Fruit fly (Drosophila melanogaster) whole organism, embryonic: ENCODE data around the gene Or82a.

Source experiments
- ATbp ChIP-seq: fragments of 200-800 bp; sonication (Bioruptor generic); optimal IDR thresholded peaks from 2 replicates; lab custom pipeline; 2017; ENCODE audit warnings: missing biosample characterization, mild to moderate bottlenecking, missing genetic modification characterization, missing genetic modification reagents
- Antp ChIP-seq: fragments of 200-800 bp; sonication (Bioruptor generic); optimal IDR thresholded peaks from 3 replicates; lab custom pipeline; 2016; ENCODE audit warnings: missing biosample characterization, missing genetic modification characterization
- BtbVII ChIP-seq: fragments of 200-800 bp; sonication (Bioruptor generic); optimal IDR thresholded peaks from 3 replicates; lab custom pipeline; 2017; ENCODE audit warnings: missing biosample characterization, mild to moderate bottlenecking, missing genetic modification characterization
- C15 ChIP-seq: fragments of 200-800 bp; sonication (Bioruptor generic); IDR thresholded peaks from 3 replicates; pipeline ENCODE4 v1.3.6; 2022; ENCODE audit warnings: missing biosample characterization, missing genetic modification characterization
- CG11723 ChIP-seq: fragments of 200-800 bp; sonication (Bioruptor generic); optimal IDR thresholded peaks from 2 replicates; lab custom pipeline; 2017; ENCODE audit warnings: missing biosample characterization, mild to moderate bottlenecking, missing genetic modification characterization
- CG12219 ChIP-seq: fragments of 200-800 bp; sonication (Bioruptor generic); optimal IDR thresholded peaks from 3 replicates; lab custom pipeline; 2018; ENCODE audit warnings: missing biosample characterization, mild to moderate bottlenecking, missing genetic modification characterization
- CG12299 ChIP-seq: fragments of 200-800 bp; sonication (Bioruptor generic); optimal IDR thresholded peaks from 2 replicates; lab custom pipeline; 2018; ENCODE audit warnings: missing biosample characterization, mild to moderate bottlenecking, missing genetic modification characterization
- CG12769 ChIP-seq: fragments of 200-800 bp; sonication (Bioruptor generic); optimal IDR thresholded peaks from 2 replicates; lab custom pipeline; 2019; ENCODE audit warnings: missing biosample characterization, mild to moderate bottlenecking, missing genetic modification characterization, moderate library complexity
- CG14014 ChIP-seq: fragments of 200-800 bp; sonication (Bioruptor generic); IDR thresholded peaks from 2 replicates; pipeline ENCODE4 v1.3.6; 2022; ENCODE audit warnings: missing biosample characterization, missing genetic modification characterization
- CG1603 ChIP-seq: fragments of 200-800 bp; sonication (Bioruptor generic); optimal IDR thresholded peaks from 2 replicates; lab custom pipeline; 2019; ENCODE audit warnings: missing biosample characterization, mild to moderate bottlenecking, missing genetic modification characterization, moderate library complexity
- CG1647 ChIP-seq: fragments of 200-800 bp; sonication (Bioruptor generic); optimal IDR thresholded peaks from 3 replicates; lab custom pipeline; 2016; ENCODE audit warnings: missing biosample characterization, missing genetic modification characterization
- CG16813 ChIP-seq: fragments of 200-800 bp; sonication (Bioruptor generic); IDR thresholded peaks from 3 replicates; pipeline ENCODE4 v1.3.6; 2022; ENCODE audit warnings: missing biosample characterization, missing genetic modification characterization; ENCODE audit not compliant: partially characterized antibody
- CG30020 ChIP-seq: fragments of 200-800 bp; optimal IDR thresholded peaks from 2 replicates; lab custom pipeline; 2019; ENCODE audit warnings: missing biosample characterization, mild to moderate bottlenecking, missing genetic modification characterization, moderate library complexity
- CG33557 ChIP-seq: fragments of 200-800 bp; sonication (Bioruptor generic); optimal IDR thresholded peaks from 2 replicates; lab custom pipeline; 2019; ENCODE audit warnings: missing biosample characterization, mild to moderate bottlenecking, missing genetic modification characterization, moderate library complexity
- CG8290 ChIP-seq, 3 experiments: fragments of 200-800 bp; sonication (Bioruptor generic); optimal IDR thresholded peaks; 2 replicates each; lab custom pipeline; 2016 to 2019; ENCODE audit warnings: missing biosample characterization in 3 of 3, missing genetic modification characterization in 3 of 3, mild to moderate bottlenecking in 2 of 3, moderate library complexity in 1 of 3
- CG8765 ChIP-seq: fragments of 200-800 bp; sonication (Bioruptor generic); IDR thresholded peaks from 2 replicates; pipeline ENCODE4 v1.3.6; 2022; ENCODE audit warnings: missing biosample characterization, missing genetic modification characterization
- CG8944 ChIP-seq: fragments of 200-800 bp; sonication (Bioruptor generic); optimal IDR thresholded peaks from 3 replicates; lab custom pipeline; 2016; ENCODE audit warnings: missing biosample characterization, missing genetic modification characterization
- CG9797 ChIP-seq: fragments of 200-800 bp; sonication (Bioruptor generic); optimal IDR thresholded peaks from 3 replicates; lab custom pipeline; 2018; ENCODE audit warnings: missing biosample characterization, mild to moderate bottlenecking, missing genetic modification characterization
- Hmx ChIP-seq: fragments of 200-800 bp; sonication (Bioruptor generic); optimal IDR thresholded peaks from 2 replicates; lab custom pipeline; 2016; ENCODE audit warnings: missing biosample characterization, missing genetic modification characterization
- MTF-1 ChIP-seq: fragments of 200-800 bp; sonication (Bioruptor generic); optimal IDR thresholded peaks from 2 replicates; lab custom pipeline; 2018; ENCODE audit warnings: missing biosample characterization, mild to moderate bottlenecking, missing genetic modification characterization, borderline replicate concordance
- Mad ChIP-seq: fragments of 200-800 bp; sonication (Bioruptor generic); optimal IDR thresholded peaks from 2 replicates; lab custom pipeline; 2016; ENCODE audit warnings: missing biosample characterization, missing genetic modification characterization
- Myb ChIP-seq: fragments of 200-800 bp; sonication (Bioruptor generic); optimal IDR thresholded peaks from 2 replicates; lab custom pipeline; 2016; ENCODE audit warnings: missing biosample characterization, missing genetic modification characterization
- NFAT ChIP-seq: fragments of 200-800 bp; sonication (Bioruptor generic); IDR thresholded peaks from 2 replicates; pipeline ENCODE4 v1.3.6; 2022; ENCODE audit warnings: missing biosample characterization, missing genetic modification characterization
- PHDP ChIP-seq: fragments of 200-800 bp; sonication (Bioruptor generic); optimal IDR thresholded peaks from 3 replicates; lab custom pipeline; 2018; ENCODE audit warnings: missing biosample characterization, mild to moderate bottlenecking, missing genetic modification characterization, moderate library complexity
- Taf1 ChIP-seq: fragments of 200-800 bp; sonication (Bioruptor generic); IDR thresholded peaks from 2 replicates; pipeline ENCODE4 v1.3.6; 2022; ENCODE audit warnings: missing biosample characterization, missing genetic modification characterization
- Tbp ChIP-seq: fragments of >200 bp; optimal IDR thresholded peaks from 2 replicates; lab custom pipeline; 2018; ENCODE audit warnings: missing biosample characterization, missing genetic modification characterization
- bcd ChIP-seq: fragments of 200-800 bp; sonication (Bioruptor generic); optimal IDR thresholded peaks from 2 replicates; lab custom pipeline; 2017; ENCODE audit warnings: missing biosample characterization, mild to moderate bottlenecking, missing genetic modification characterization
- btn ChIP-seq: fragments of 200-800 bp; sonication (Bioruptor generic); optimal IDR thresholded peaks from 2 replicates; lab custom pipeline; 2016; ENCODE audit warnings: missing biosample characterization, missing genetic modification characterization
- cad ChIP-seq: fragments of >200 bp; optimal IDR thresholded peaks from 2 replicates; lab custom pipeline; 2017; ENCODE audit warnings: missing biosample characterization, missing genetic modification characterization
- chn ChIP-seq: fragments of 200-800 bp; sonication (Bioruptor generic); optimal IDR thresholded peaks from 2 replicates; lab custom pipeline; 2016; ENCODE audit warnings: missing biosample characterization, missing genetic modification characterization
- dimm ChIP-seq: fragments of 200-800 bp; sonication (Bioruptor generic); IDR thresholded peaks from 2 replicates; pipeline ENCODE4 v1.3.6; 2022; ENCODE audit warnings: missing biosample characterization, missing genetic modification characterization
- dm ChIP-seq: fragments of 200-800 bp; sonication (Bioruptor generic); optimal IDR thresholded peaks from 3 replicates; lab custom pipeline; 2016; ENCODE audit warnings: missing biosample characterization, missing genetic modification characterization
- dmrt11E ChIP-seq: fragments of 200-800 bp; sonication (Bioruptor generic); optimal IDR thresholded peaks from 3 replicates; lab custom pipeline; 2018; ENCODE audit warnings: missing biosample characterization, mild to moderate bottlenecking, missing genetic modification characterization, moderate library complexity
- dpn ChIP-seq, 2 experiments: fragments of 200-800 bp; sonication (Bioruptor generic); optimal IDR thresholded peaks; 3 replicates each; lab custom pipeline; 2016; ENCODE audit warnings: missing biosample characterization in 2 of 2, missing genetic modification characterization in 2 of 2
- ems ChIP-seq: fragments of 200-800 bp; sonication (Bioruptor generic); optimal IDR thresholded peaks from 3 replicates; lab custom pipeline; 2016; ENCODE audit warnings: missing biosample characterization, missing genetic modification characterization
- fd3F ChIP-seq: fragments of 200-800 bp; sonication (Bioruptor generic); optimal IDR thresholded peaks from 2 replicates; lab custom pipeline; 2018; ENCODE audit warnings: missing biosample characterization, mild to moderate bottlenecking, missing genetic modification characterization, moderate library complexity
- fu2 ChIP-seq: fragments of 200-800 bp; sonication (Bioruptor generic); optimal IDR thresholded peaks from 2 replicates; lab custom pipeline; 2016; ENCODE audit warnings: missing biosample characterization, missing genetic modification characterization
- gce ChIP-seq: fragments of 200-800 bp; sonication (Bioruptor generic); IDR thresholded peaks from 3 replicates; pipeline ENCODE4 v1.3.6; 2022; ENCODE audit warnings: missing biosample characterization, missing genetic modification characterization
- hb ChIP-seq: fragments of 200-800 bp; sonication (Bioruptor generic); IDR thresholded peaks from 3 replicates; pipeline ENCODE4 v1.3.6; 2022; ENCODE audit warnings: missing biosample characterization, missing genetic modification characterization; ENCODE audit not compliant: partially characterized antibody
- kah ChIP-seq: fragments of 200-800 bp; sonication (Bioruptor generic); optimal IDR thresholded peaks from 2 replicates; lab custom pipeline; 2018; ENCODE audit warnings: missing biosample characterization, mild to moderate bottlenecking, missing genetic modification characterization
- lilli ChIP-seq: fragments of 200-800 bp; sonication (Bioruptor generic); optimal IDR thresholded peaks from 3 replicates; lab custom pipeline; 2016; ENCODE audit warnings: missing biosample characterization, missing genetic modification characterization
- mam ChIP-seq: fragments of 200-800 bp; sonication (Bioruptor generic); optimal IDR thresholded peaks from 3 replicates; lab custom pipeline; 2016; ENCODE audit warnings: missing biosample characterization, missing genetic modification characterization
- nom ChIP-seq: fragments of 200-800 bp; sonication (Bioruptor generic); optimal IDR thresholded peaks from 2 replicates; lab custom pipeline; 2017; ENCODE audit warnings: missing biosample characterization, missing genetic modification characterization, mild to moderate bottlenecking, moderate library complexity, missing genetic modification reagents
- onecut ChIP-seq: fragments of 200-800 bp; sonication (Bioruptor generic); IDR thresholded peaks from 2 replicates; pipeline ENCODE4 v1.3.6; 2022; ENCODE audit warnings: missing biosample characterization, missing genetic modification characterization
- pb ChIP-seq: fragments of 200-800 bp; sonication (Bioruptor generic); optimal IDR thresholded peaks from 3 replicates; lab custom pipeline; 2016; ENCODE audit warnings: missing biosample characterization, missing genetic modification characterization
- repo ChIP-seq: fragments of 200-800 bp; sonication (Bioruptor generic); optimal IDR thresholded peaks from 2 replicates; lab custom pipeline; 2016; ENCODE audit warnings: missing biosample characterization, missing genetic modification characterization
- row ChIP-seq: fragments of 200-800 bp; sonication (Bioruptor generic); IDR thresholded peaks from 3 replicates; pipeline ENCODE4 v1.3.6; 2022; ENCODE audit warnings: missing biosample characterization, missing genetic modification characterization
- sc ChIP-seq, 3 experiments: fragments of >200 bp in 2 of 3; fragments of 200-800 bp in 1 of 3; sonication (Bioruptor generic) in 1 of 3; optimal IDR thresholded peaks; 2 replicates in 2 of 3; 3 replicates in 1 of 3; lab custom pipeline; 2017; ENCODE audit warnings: mild to moderate bottlenecking in 1 of 3, missing biosample characterization in 1 of 3, missing genetic modification characterization in 1 of 3, missing genetic modification reagents in 1 of 3
- sima ChIP-seq: fragments of 200-800 bp; sonication (Bioruptor generic); optimal IDR thresholded peaks from 2 replicates; lab custom pipeline; 2016; ENCODE audit warnings: missing biosample characterization, missing genetic modification characterization
- sna ChIP-seq: fragments of 200-800 bp; sonication (Bioruptor generic); IDR thresholded peaks from 2 replicates; pipeline ENCODE4 v1.3.6; 2022; ENCODE audit warnings: missing biosample characterization, missing genetic modification characterization; ENCODE audit not compliant: partially characterized antibody
- yki ChIP-seq: fragments of >200 bp; optimal IDR thresholded peaks from 3 replicates; lab custom pipeline; 2018

Gene Or82a

dm6 chr3R:4220780-4221179 is 36.0 kb upstream of the Or82a start (continued):
- no peak for TF ChIP-seq CG12769
- TF ChIP-seq Mad: peak; percentile 31
- peak; percentile 53 for TF ChIP-seq NFAT (GFP tag; lab: Robert Waterston, UW)
- TF ChIP-seq PHDP: peak; percentile 19
- TF ChIP-seq CG8944 (GFP tag; lab: Kevin White, UChicago): peak; percentile 22
- TF ChIP-seq fu2 (GFP tag; lab: Kevin White, UChicago): peak; percentile 54
- TF ChIP-seq CG1647: peak; percentile 15
- TF ChIP-seq C15 (GFP tag; lab: Robert Waterston, UW): no peak
- no peak for TF ChIP-seq kah (GFP tag; lab: Kevin White, UChicago)
- TF ChIP-seq lilli (GFP tag; lab: Kevin White, UChicago): peak; percentile 56
- no peak for TF ChIP-seq CG33557
- TF ChIP-seq Antp (GFP tag; lab: Kevin White, UChicago): peak; percentile 36
- TF ChIP-seq dmrt11E (tag; lab: Kevin White, UChicago): no peak
- TF ChIP-seq CG16813 (GFP tag; lab: Robert Waterston, UW): peak; percentile 98
- peak; percentile 48 for TF ChIP-seq repo (GFP tag; lab: Kevin White, UChicago)
- TF ChIP-seq CG11723: no peak
- TF ChIP-seq CG8290 (GFP tag; optimal IDR thresholded peaks at IDR 0.05; lab: Kevin White, UChicago): peak; percentile 32
- peak in 1 of 2 experiments; percentile 80 for TF ChIP-seq CG8290 (tag; optimal IDR thresholded peaks at IDR 0.05; lab: Kevin White, UChicago)
- peak; percentile 64 for TF ChIP-seq mam
- no peak for TF ChIP-seq ATbp (GFP tag; lab: Kevin White, UChicago)
- TF ChIP-seq CG14014 (GFP tag; lab: Robert Waterston, UW): no peak
- TF ChIP-seq fd3F: no peak
- no peak for TF ChIP-seq yki (lab: Kevin White, UChicago)
- no peak for TF ChIP-seq CG12219
- no peak for TF ChIP-seq CG8765 (GFP tag; lab: Robert Waterston, UW)
- no peak for TF ChIP-seq MTF-1 (GFP tag; lab: Kevin White, UChicago)
- no peak for TF ChIP-seq dimm (GFP tag; lab: Robert Waterston, UW)
- TF ChIP-seq pb (GFP tag; lab: Kevin White, UChicago): no peak
- TF ChIP-seq onecut: no peak; the same call in 1 of the 2 replicates
- TF ChIP-seq sima: no peak
- TF ChIP-seq Myb (GFP tag; lab: Kevin White, UChicago): peak; percentile 65
- no peak for TF ChIP-seq nom (GFP tag; lab: Kevin White, UChicago)
- no peak for TF ChIP-seq cad
- TF ChIP-seq row (GFP tag; lab: Robert Waterston, UW): peak; percentile 73
- peak; percentile 78 for TF ChIP-seq CG1603 (tag; lab: Kevin White, UChicago)
- TF ChIP-seq dm (GFP tag; lab: Kevin White, UChicago): peak; percentile 1
- TF ChIP-seq gce (GFP tag; lab: Robert Waterston, UW): no peak
- TF ChIP-seq ems: peak; percentile 49
- no peak for TF ChIP-seq btn (GFP tag; lab: Kevin White, UChicago)
- TF ChIP-seq sc (optimal IDR thresholded peaks at IDR 0.05; lab: Kevin White, UChicago): no peak
- TF ChIP-seq sc (GFP tag; optimal IDR thresholded peaks at IDR 0.05; lab: Kevin White, UChicago): no peak
- peak; percentile 31 for TF ChIP-seq CG9797 (GFP tag; lab: Kevin White, UChicago)
- peak; percentile 97 for TF ChIP-seq hb (GFP tag; lab: Robert Waterston, UW)
- peak; percentile 32 for TF ChIP-seq CG12299 (tag; lab: Kevin White, UChicago)
- no peak for TF ChIP-seq Tbp (GFP tag; lab: Kevin White, UChicago)
- peak; percentile 36 for TF ChIP-seq bcd (GFP tag; lab: Kevin White, UChicago)
- peak; percentile 76 for TF ChIP-seq CG30020 (tag; lab: Kevin White, UChicago)
- peak; percentile 25 for TF ChIP-seq chn (GFP tag; lab: Kevin White, UChicago)
- TF ChIP-seq sna: peak; percentile 96
- TF ChIP-seq dpn (GFP tag; optimal IDR thresholded peaks at IDR 0.05; lab: Kevin White, UChicago): peak; percentile 37
- TF ChIP-seq BtbVII (GFP tag; lab: Kevin White, UChicago): no peak
- no peak for TF ChIP-seq Taf1
- TF ChIP-seq Hmx: no peak
